Worm (Caenorhabditis elegans) whole organism, early embryonic: ENCODE results near the gene K10B3.1.

ENCODE experiments used
- B0310.2 ChIP-seq: sonication (generic microtip); optimal IDR thresholded peaks from 2 replicates; lab custom pipeline; 2016; ENCODE audit warnings: mild to moderate bottlenecking, missing genetic modification characterization, missing compliant biosample characterization
- F13C5.2 ChIP-seq: sonication (generic microtip); optimal IDR thresholded peaks from 2 replicates; lab custom pipeline; 2017; ENCODE audit warnings: mild to moderate bottlenecking, missing genetic modification characterization, inconsistent platforms, missing compliant biosample characterization
- aly-1 ChIP-seq: sonication (generic microtip); optimal IDR thresholded peaks from 2 replicates; lab custom pipeline; 2016; ENCODE audit warnings: missing genetic modification characterization, missing compliant biosample characterization
- ama-1 ChIP-seq: fragments of 150-350 bp; optimal IDR thresholded peaks from 2 replicates; lab custom pipeline; 2014
- scrt-1 ChIP-seq: fragments of 200-800 bp; sonication (Bioruptor generic); IDR thresholded peaks from 2 replicates; pipeline ENCODE4 v1.3.6; 2022; ENCODE audit warnings: missing genetic modification characterization, missing compliant biosample characterization
- tra-4 ChIP-seq: sonication (generic microtip); optimal IDR thresholded peaks from 2 replicates; lab custom pipeline; 2017; ENCODE audit warnings: missing genetic modification characterization, missing compliant biosample characterization

DNA sequence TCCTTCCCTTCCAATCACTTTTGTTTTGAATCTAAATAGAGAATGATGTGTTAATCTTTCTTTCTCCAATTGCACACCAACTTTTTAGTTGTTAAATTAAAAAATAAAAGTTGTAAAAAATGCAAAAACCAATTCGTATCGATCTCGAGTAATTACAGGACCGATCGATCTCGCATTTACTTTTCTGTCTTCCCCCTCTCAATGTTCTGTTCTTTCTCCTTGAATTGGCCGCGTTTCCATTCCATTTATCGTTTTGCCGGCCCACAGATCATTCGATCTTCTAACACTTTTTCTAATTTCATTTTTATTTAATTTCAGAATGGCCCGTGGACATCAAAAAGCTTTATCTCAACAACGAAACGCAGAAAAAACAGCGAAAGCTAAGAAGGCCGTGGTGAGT is at the start of gene K10B3.1:
- TF ChIP-seq B0310.2 (no peak), ama-1 (no peak), tra-4 (tag; lab: Kevin White, UChicago) (no peak), aly-1 (no peak), F13C5.2 (tag; lab: Kevin White, UChicago) (no peak), scrt-1 (GFP tag; lab: Robert Waterston, UW) (no peak)
